Worm (Caenorhabditis elegans) whole organism, young adult: ENCODE data around the gene C13F10.8.

ENCODE experiments used
- B0035.1 ChIP-seq: sonication (generic microtip); optimal IDR thresholded peaks from 2 replicates; lab custom pipeline; 2016; ENCODE audit warnings: missing genetic modification characterization, mild to moderate bottlenecking, missing compliant biosample characterization, missing genotype, missing genetic modification reagents
- B0261.1 ChIP-seq: sonication (generic microtip); optimal IDR thresholded peaks from 2 replicates; lab custom pipeline; 2016; ENCODE audit warnings: mild to moderate bottlenecking, missing genetic modification characterization, moderate library complexity, missing compliant biosample characterization
- F49E8.2 ChIP-seq: sonication (generic microtip); optimal IDR thresholded peaks from 3 replicates; lab custom pipeline; 2017; ENCODE audit warnings: missing genetic modification characterization, mild to moderate bottlenecking, missing compliant biosample characterization, antibody characterized with exemption, moderate library complexity; ENCODE audit not compliant: insufficient read depth
- F57A8.1 ChIP-seq: fragments of 200-800 bp; sonication (Bioruptor generic); optimal IDR thresholded peaks from 2 replicates; lab custom pipeline; 2018; ENCODE audit warnings: mild to moderate bottlenecking, missing genetic modification characterization, moderate library complexity, missing compliant biosample characterization
- K11D2.4 ChIP-seq: fragments of 200-800 bp; sonication (Bioruptor generic); IDR thresholded peaks from 2 replicates; pipeline ENCODE4 v1.3.6; 2022; ENCODE audit warnings: missing genetic modification reagents, missing genetic modification characterization, missing compliant biosample characterization
- K12H6.12 ChIP-seq: fragments of 200-800 bp; sonication (Bioruptor generic); optimal IDR thresholded peaks from 2 replicates; lab custom pipeline; 2018; ENCODE audit warnings: mild to moderate bottlenecking, missing genetic modification characterization, missing compliant biosample characterization
- Y56A3A.18 ChIP-seq: fragments of 200-800 bp; sonication (Bioruptor generic); IDR thresholded peaks from 2 replicates; pipeline ENCODE4 v1.3.6; 2022; ENCODE audit warnings: missing genetic modification reagents, missing genetic modification characterization, missing compliant biosample characterization
- ZK185.1 ChIP-seq: sonication (generic microtip); optimal IDR thresholded peaks from 2 replicates; lab custom pipeline; 2016; ENCODE audit warnings: mild to moderate bottlenecking, missing genetic modification characterization, missing compliant biosample characterization; ENCODE audit not compliant: poor library complexity, severe bottlenecking
- aptf-2 ChIP-seq: fragments of 200-800 bp; sonication (Bioruptor generic); conservative IDR thresholded peaks from 2 replicates; pipeline ENCODE4 v1.3.6; 2022; ENCODE audit warnings: missing genetic modification reagents, missing genetic modification characterization, missing compliant biosample characterization
- attf-5 ChIP-seq: fragments of 200-800 bp; sonication (Bioruptor generic); optimal IDR thresholded peaks from 2 replicates; lab custom pipeline; 2018; ENCODE audit warnings: mild to moderate bottlenecking, missing genetic modification characterization, missing compliant biosample characterization
- bed-1 ChIP-seq: fragments of 200-800 bp; sonication (Bioruptor generic); IDR thresholded peaks from 2 replicates; pipeline ENCODE4 v1.3.6; 2022; ENCODE audit warnings: missing genetic modification reagents, missing genetic modification characterization, missing compliant biosample characterization
- ceh-27 ChIP-seq: fragments of 200-800 bp; sonication (Bioruptor generic); optimal IDR thresholded peaks from 2 replicates; lab custom pipeline; 2018; ENCODE audit warnings: mild to moderate bottlenecking, missing genetic modification characterization, moderate library complexity, missing compliant biosample characterization
- dpff-1 ChIP-seq: sonication (generic microtip); optimal IDR thresholded peaks from 2 replicates; lab custom pipeline; 2017; ENCODE audit warnings: mild to moderate bottlenecking, missing genetic modification characterization, missing compliant biosample characterization
- egl-18 ChIP-seq: fragments of 200-800 bp; sonication (Bioruptor generic); IDR thresholded peaks from 2 replicates; pipeline ENCODE4 v1.3.6; 2022; ENCODE audit warnings: missing genetic modification reagents, missing genetic modification characterization, missing compliant biosample characterization
- ekl-4 ChIP-seq: fragments of 200-800 bp; sonication (Bioruptor generic); IDR thresholded peaks from 2 replicates; pipeline ENCODE4 v1.3.6; 2022; ENCODE audit warnings: missing genetic modification reagents, missing genetic modification characterization, missing compliant biosample characterization
- ets-4 ChIP-seq: fragments of 200-800 bp; sonication (Bioruptor generic); optimal IDR thresholded peaks from 2 replicates; lab custom pipeline; 2018; ENCODE audit warnings: mild to moderate bottlenecking, missing genetic modification characterization, missing compliant biosample characterization
- fkh-3 ChIP-seq: sonication (generic microtip); optimal IDR thresholded peaks from 2 replicates; lab custom pipeline; 2016; ENCODE audit warnings: mild to moderate bottlenecking, missing genetic modification characterization, missing compliant biosample characterization
- gei-17 ChIP-seq: fragments of 200-800 bp; sonication (Bioruptor generic); optimal IDR thresholded peaks from 2 replicates; lab custom pipeline; 2018; ENCODE audit warnings: mild to moderate bottlenecking, missing genetic modification characterization, missing compliant biosample characterization
- him-1 ChIP-seq: sonication (generic microtip); optimal IDR thresholded peaks from 2 replicates; lab custom pipeline; 2016; ENCODE audit warnings: missing genotype, missing genetic modification reagents, missing genetic modification characterization, missing compliant biosample characterization
- hmg-20 ChIP-seq: fragments of 200-800 bp; sonication (Bioruptor generic); IDR thresholded peaks from 2 replicates; pipeline ENCODE4 v1.3.6; 2022; ENCODE audit warnings: missing genetic modification reagents, missing genetic modification characterization, missing compliant biosample characterization
- hsf-1 ChIP-seq: fragments of 200-800 bp; sonication (Bioruptor generic); IDR thresholded peaks from 2 replicates; pipeline ENCODE4 v1.3.6; 2022; ENCODE audit warnings: missing genetic modification reagents, missing genetic modification characterization, missing compliant biosample characterization
- lag-1 ChIP-seq: fragments of 200-800 bp; sonication (Bioruptor generic); IDR thresholded peaks from 2 replicates; pipeline ENCODE4 v1.3.6; 2022; ENCODE audit warnings: missing genetic modification reagents, missing genetic modification characterization, missing compliant biosample characterization
- let-526 ChIP-seq: fragments of 200-800 bp; sonication (Bioruptor generic); IDR thresholded peaks from 2 replicates; pipeline ENCODE4 v1.3.6; 2022; ENCODE audit warnings: missing genetic modification reagents, missing genetic modification characterization, missing compliant biosample characterization
- let-607 ChIP-seq, 2 experiments: fragments of 200-800 bp in 1 of 2; sonication (Bioruptor generic) in 1 of 2; sonication (generic microtip) in 1 of 2; optimal IDR thresholded peaks; 2 replicates each; lab custom pipeline; 2016 to 2018; ENCODE audit warnings: mild to moderate bottlenecking in 2 of 2, missing compliant biosample characterization in 2 of 2, missing genetic modification characterization in 2 of 2, moderate library complexity in 2 of 2, missing genotype in 1 of 2
- lin-40 ChIP-seq: sonication (generic microtip); optimal IDR thresholded peaks from 2 replicates; lab custom pipeline; 2016; ENCODE audit warnings: missing genetic modification characterization, mild to moderate bottlenecking, missing compliant biosample characterization, missing genotype, missing genetic modification reagents
- lsl-1 ChIP-seq: fragments of 200-800 bp; sonication (Bioruptor generic); optimal IDR thresholded peaks from 2 replicates; lab custom pipeline; 2018; ENCODE audit warnings: mild to moderate bottlenecking, missing genetic modification characterization, moderate library complexity, missing compliant biosample characterization
- mcd-1 ChIP-seq: fragments of 200-800 bp; sonication (Bioruptor generic); IDR thresholded peaks from 2 replicates; pipeline ENCODE4 v1.3.6; 2022; ENCODE audit warnings: missing genetic modification reagents, missing genetic modification characterization, missing compliant biosample characterization
- mel-28 ChIP-seq: sonication (generic microtip); optimal IDR thresholded peaks from 2 replicates; lab custom pipeline; 2016; ENCODE audit warnings: borderline replicate concordance, mild to moderate bottlenecking, missing genetic modification characterization, missing compliant biosample characterization
- nfyb-1 ChIP-seq: fragments of 200-800 bp; sonication (Bioruptor generic); IDR thresholded peaks from 2 replicates; pipeline ENCODE4 v1.3.6; 2022; ENCODE audit warnings: missing genetic modification reagents, missing genetic modification characterization, missing compliant biosample characterization
- nhr-179 ChIP-seq: sonication (generic microtip); optimal IDR thresholded peaks from 2 replicates; lab custom pipeline; 2016; ENCODE audit warnings: mild to moderate bottlenecking, missing genetic modification characterization, missing compliant biosample characterization
- nhr-27 ChIP-seq: fragments of 200-800 bp; sonication (Bioruptor generic); optimal IDR thresholded peaks from 2 replicates; lab custom pipeline; 2018; ENCODE audit warnings: mild to moderate bottlenecking, missing genetic modification characterization, moderate library complexity, missing compliant biosample characterization
- pbrm-1 ChIP-seq: fragments of 200-800 bp; sonication (Bioruptor generic); IDR thresholded peaks from 2 replicates; pipeline ENCODE4 v1.3.6; 2022; ENCODE audit warnings: missing genetic modification reagents, missing genetic modification characterization, missing compliant biosample characterization
- rcor-1 ChIP-seq: fragments of 200-800 bp; sonication (Bioruptor generic); IDR thresholded peaks from 2 replicates; pipeline ENCODE4 v1.3.6; 2022; ENCODE audit warnings: missing genetic modification reagents, missing genetic modification characterization, missing compliant biosample characterization
- snpc-1.1 ChIP-seq: sonication (generic microtip); optimal IDR thresholded peaks from 2 replicates; lab custom pipeline; 2017; ENCODE audit warnings: missing genetic modification characterization, mild to moderate bottlenecking, missing compliant biosample characterization, antibody characterized with exemption, moderate library complexity, missing genotype, missing genetic modification reagents; ENCODE audit not compliant: insufficient read depth
- xnd-1 ChIP-seq: sonication (generic microtip); optimal IDR thresholded peaks from 2 replicates; lab custom pipeline; 2016; ENCODE audit warnings: missing genotype, missing genetic modification reagents, missing genetic modification characterization, missing compliant biosample characterization
- zfh-2 ChIP-seq: fragments of 200-800 bp; sonication (Bioruptor generic); conservative IDR thresholded peaks from 2 replicates; pipeline ENCODE4 v1.3.6; 2022; ENCODE audit warnings: missing genetic modification reagents, missing genetic modification characterization, missing compliant biosample characterization
- zim-3 ChIP-seq: sonication (generic microtip); optimal IDR thresholded peaks from 2 replicates; lab custom pipeline; 2017; ENCODE audit warnings: mild to moderate bottlenecking, missing genetic modification characterization, moderate library complexity, missing compliant biosample characterization
- ztf-18 ChIP-seq: sonication (generic microtip); optimal IDR thresholded peaks from 2 replicates; lab custom pipeline; 2016; ENCODE audit warnings: missing genotype, mild to moderate bottlenecking, missing genetic modification characterization, missing compliant biosample characterization

C13F10.8 gene

ce11 chrV:7258965-7259364, 38.1 kb upstream of the C13F10.8 start, which contains the start of gene C13A2.12:
C13A2.12 (plus strand) TSS chrV:7259265.
- TF ChIP-seq him-1 (tag; lab: Kevin White, UChicago) (no peak), hmg-20 (no peak), xnd-1 (tag; lab: Kevin White, UChicago) (no peak), egl-18 (GFP tag; lab: Robert Waterston, UW) (no peak), dpff-1 (tag; lab: Kevin White, UChicago) (no peak), gei-17 (GFP tag; lab: Kevin White, UChicago) (no peak), zfh-2 (GFP tag; lab: Robert Waterston, UW) (no peak), B0035.1 (tag; lab: Kevin White, UChicago) (no peak), ztf-18 (tag; lab: Kevin White, UChicago) (no peak), K12H6.12 (tag; lab: Kevin White, UChicago) (no peak), nfyb-1 (GFP tag; lab: Robert Waterston, UW) (no peak), ekl-4 (no peak), nhr-27 (no peak), let-526 (GFP tag; lab: Robert Waterston, UW) (no peak), fkh-3 (tag; lab: Kevin White, UChicago) (no peak), B0261.1 (no peak)

ce11 chrV:7255095-7255494, 34.3 kb upstream of the C13F10.8 start, which contains the start of gene C05C8.8:
C05C8.8 (minus strand) TSS chrV:7255195.
- TF ChIP-seq snpc-1.1: no peak

- TF ChIP-seq bed-1 (GFP tag; lab: Robert Waterston, UW): no peak
- TF ChIP-seq mel-28 (tag; lab: Kevin White, UChicago): no peak
- no peak for TF ChIP-seq dpff-1 (tag; lab: Kevin White, UChicago)
- no peak for TF ChIP-seq Y56A3A.18 (GFP tag; lab: Robert Waterston, UW)
- no peak for TF ChIP-seq K12H6.12 (tag; lab: Kevin White, UChicago)
- TF ChIP-seq F57A8.1 (GFP tag; lab: Kevin White, UChicago): no peak
- TF ChIP-seq rcor-1 (GFP tag; lab: Robert Waterston, UW): no peak
- TF ChIP-seq lag-1 (GFP tag; lab: Robert Waterston, UW): no peak
- TF ChIP-seq let-526 (GFP tag; lab: Robert Waterston, UW): no peak
Measured at ce11 chrV:7248227-7248953, 27.6 kb upstream of the C13F10.8 start.

- no peak for TF ChIP-seq lin-40
- TF ChIP-seq mcd-1 (GFP tag; lab: Robert Waterston, UW): no peak
- TF ChIP-seq attf-5: no peak
- no peak for TF ChIP-seq K11D2.4 (GFP tag; lab: Robert Waterston, UW)
- TF ChIP-seq aptf-2: no peak
- no peak for TF ChIP-seq zim-3 (tag; lab: Kevin White, UChicago)
- no peak for TF ChIP-seq hsf-1 (GFP tag; lab: Robert Waterston, UW)
- TF ChIP-seq ceh-27 (GFP tag; lab: Kevin White, UChicago): no peak
- TF ChIP-seq ZK185.1 (tag; lab: Kevin White, UChicago): no peak
- no peak for TF ChIP-seq mel-28 (tag; lab: Kevin White, UChicago)
- TF ChIP-seq Y56A3A.18 (GFP tag; lab: Robert Waterston, UW): no peak
- TF ChIP-seq ets-4 (GFP tag; lab: Kevin White, UChicago): no peak
- no peak for TF ChIP-seq nhr-179 (tag; lab: Kevin White, UChicago)
- no peak for TF ChIP-seq let-607 (tag; optimal IDR thresholded peaks at IDR 0.05; lab: Kevin White, UChicago)
- TF ChIP-seq ekl-4: no peak
- no peak for TF ChIP-seq lsl-1 (GFP tag; lab: Kevin White, UChicago)
- TF ChIP-seq F49E8.2 (tag; lab: Kevin White, UChicago): no peak
- no peak for TF ChIP-seq pbrm-1
- TF ChIP-seq B0035.1 (tag; lab: Kevin White, UChicago): no peak
Measured at ce11 chrV:7246951-7247350, 26.1 kb upstream of the C13F10.8 start, which contains the start of gene C05C8.7. C05C8.7 (minus strand) TSS chrV:7247050.
